Fruit fly (Drosophila melanogaster): ENCODE measurements around the gene CG9114.

DNA sequence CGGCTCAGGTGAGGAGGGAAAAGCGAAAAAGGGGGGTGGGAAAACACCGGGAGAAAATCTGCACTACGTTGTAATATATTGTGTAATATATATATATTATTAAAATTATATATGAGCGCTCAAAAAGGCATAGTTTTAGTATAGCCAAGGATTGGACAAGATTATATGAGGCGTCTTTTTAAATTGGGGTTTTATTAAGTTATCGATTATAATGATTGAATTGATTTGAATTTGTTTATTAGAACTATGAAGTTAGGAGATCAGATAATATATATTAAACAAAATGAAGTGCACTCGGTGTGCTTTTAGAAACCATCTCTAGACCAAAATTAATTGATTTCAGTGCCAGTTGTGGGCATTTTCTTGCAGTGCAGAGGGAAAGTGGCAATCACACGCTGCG lies 30.7 kb upstream of the CG9114 start:
- TF ChIP-seq EcR (GFP tag; optimal IDR thresholded peaks at IDR 0.05) (no peak), CG8159 (tag; optimal IDR thresholded peaks at IDR 0.05) (peak; percentile 38), CG15710 (tag; optimal IDR thresholded peaks at IDR 0.05) (peak; percentile 3), CG10348 (GFP tag; IDR thresholded peaks at IDR 0.05) (no peak)
